Worm (Caenorhabditis elegans) whole organism, mixed stage, embryonic: ENCODE results near the gene C24H11.5.
A peak's percentile ranks its signal among the peaks of the same experiment; 100 is the strongest.

ENCODE experiments used
- blmp-1 ChIP-seq: fragments of 150-350 bp; optimal IDR thresholded peaks from 2 replicates; lab custom pipeline; 2014; ENCODE audit warnings: missing biosample characterization, missing genetic modification characterization
- ces-1 ChIP-seq: fragments of 150-350 bp; optimal IDR thresholded peaks from 2 replicates; lab custom pipeline; 2014; ENCODE audit warnings: missing biosample characterization, missing genetic modification reagents, missing genetic modification characterization
- drap-1 ChIP-seq: fragments of 200-800 bp; sonication (Bioruptor generic); optimal IDR thresholded peaks from 3 replicates; lab custom pipeline; 2018; ENCODE audit warnings: mild to moderate bottlenecking, missing genetic modification characterization, missing compliant biosample characterization
- elt-3 ChIP-seq: fragments of 150-350 bp; optimal IDR thresholded peaks from 2 replicates; lab custom pipeline; 2014; ENCODE audit warnings: missing biosample characterization, missing genetic modification characterization
- ham-2 ChIP-seq: fragments of 200-800 bp; sonication (Bioruptor generic); optimal IDR thresholded peaks from 2 replicates; lab custom pipeline; 2018; ENCODE audit warnings: mild to moderate bottlenecking, missing genetic modification characterization, missing compliant biosample characterization
- nhr-12 ChIP-seq: fragments of 150-350 bp; optimal IDR thresholded peaks from 2 replicates; lab custom pipeline; 2014; ENCODE audit warnings: missing biosample characterization, missing genetic modification characterization
- nhr-2 ChIP-seq: fragments of 150-350 bp; optimal IDR thresholded peaks from 2 replicates; lab custom pipeline; 2014; ENCODE audit warnings: missing biosample characterization, missing genetic modification characterization
- nhr-237 ChIP-seq: fragments of 150-350 bp; optimal IDR thresholded peaks from 2 replicates; lab custom pipeline; 2014; ENCODE audit warnings: missing biosample characterization, missing genetic modification characterization
- nhr-28 ChIP-seq: fragments of 150-350 bp; optimal IDR thresholded peaks from 2 replicates; lab custom pipeline; 2014; ENCODE audit warnings: missing biosample characterization, missing genetic modification characterization
- pha-4 ChIP-seq: fragments of 150-350 bp; optimal IDR thresholded peaks from 2 replicates; lab custom pipeline; 2018; ENCODE audit warnings: missing biosample characterization, missing genetic modification reagents, missing genetic modification characterization
- unc-120 ChIP-seq: sonication (generic microtip); optimal IDR thresholded peaks from 2 replicates; lab custom pipeline; 2017; ENCODE audit warnings: missing genetic modification characterization, missing compliant biosample characterization; ENCODE audit not compliant: poor library complexity, severe bottlenecking
- unc-62 ChIP-seq: fragments of 150-350 bp; optimal IDR thresholded peaks from 2 replicates; lab custom pipeline; 2014; ENCODE audit warnings: missing biosample characterization, missing genetic modification reagents, missing genetic modification characterization
- ztf-11 ChIP-seq: fragments of 150-350 bp; optimal IDR thresholded peaks from 2 replicates; lab custom pipeline; 2014; ENCODE audit warnings: missing biosample characterization, missing genetic modification characterization

ce11 chrIII:11746718-11747117, 33.3 kb upstream of the C24H11.5 start, which contains the start of gene mrt-2:
- peak; percentile 7 for TF ChIP-seq pha-4 (tag; lab: Kevin White, UChicago)
- no peak for TF ChIP-seq nhr-12 (tag; lab: Kevin White, UChicago)
- TF ChIP-seq unc-120 (tag; lab: Kevin White, UChicago) = no peak
- peak; percentile 53 for TF ChIP-seq ces-1 (GFP tag; lab: Kevin White, UChicago)
- no peak for TF ChIP-seq ham-2 (GFP tag; lab: Kevin White, UChicago)
- TF ChIP-seq blmp-1 (tag; lab: Kevin White, UChicago) = no peak
- TF ChIP-seq elt-3 (tag; lab: Kevin White, UChicago) = no peak
- peak; percentile 34 for TF ChIP-seq nhr-237 (tag; lab: Kevin White, UChicago)
- TF ChIP-seq nhr-2 (tag; lab: Kevin White, UChicago) = no peak
- TF ChIP-seq ztf-11 (tag; lab: Kevin White, UChicago) = no peak
- TF ChIP-seq unc-62 (GFP tag; lab: Kevin White, UChicago) = no peak
- peak; percentile 2 for TF ChIP-seq drap-1 (GFP tag; lab: Kevin White, UChicago)
- no peak for TF ChIP-seq nhr-28 (tag; lab: Kevin White, UChicago)
